Fruit fly (Drosophila melanogaster): ENCODE measurements around the gene cnc.

dm6 chr3R:23147058-23147457 is 79.5 kb downstream of the cnc start:
- TF ChIP-seq CG8478 (optimal IDR thresholded peaks at IDR 0.05) (no peak), CTCF (optimal IDR thresholded peaks at IDR 0.05) (no peak)
